Fruit fly (Drosophila melanogaster): ENCODE results near the gene Sry-beta.

The Sry-beta gene

dm6 chr3R:30052455-30053046, 13.0 kb downstream of the Sry-beta start, which contains the start of gene Jasper (continued):
- peak; percentile 79 for TF ChIP-seq CHES-1-like (GFP tag; optimal IDR thresholded peaks at IDR 0.05)
- no peak for TF ChIP-seq CG18619 (GFP tag; optimal IDR thresholded peaks at IDR 0.05)
- peak; percentile 54 for TF ChIP-seq run (tag; optimal IDR thresholded peaks at IDR 0.05)
- no peak for TF ChIP-seq CG32772 (GFP tag; IDR thresholded peaks at IDR 0.05)
- TF ChIP-seq unc-4 (GFP tag; IDR thresholded peaks at IDR 0.05; ENCODE audit: partially characterized antibody), result peak; percentile 46; the same call in 1 of the 2 replicates
- TF ChIP-seq Adf1 (GFP tag; IDR thresholded peaks at IDR 0.05), result peak; percentile 20; the same call in 1 of the 2 replicates
- peak; percentile 52 for TF ChIP-seq Abd-B (GFP tag; optimal IDR thresholded peaks at IDR 0.05)
- TF ChIP-seq CG17829 (tag; optimal IDR thresholded peaks at IDR 0.05), result peak; percentile 52
- TF ChIP-seq Antp (GFP tag; optimal IDR thresholded peaks at IDR 0.05), result peak; percentile 33
- no peak for TF ChIP-seq Oaz (GFP tag; IDR thresholded peaks at IDR 0.05)
- TF ChIP-seq hbn (GFP tag; IDR thresholded peaks at IDR 0.05; ENCODE audit: partially characterized antibody), result no peak
- no peak for TF ChIP-seq org-1 (GFP tag; optimal IDR thresholded peaks at IDR 0.05)
- peak; percentile 21 for TF ChIP-seq CG30020 (tag; optimal IDR thresholded peaks at IDR 0.05)
- TF ChIP-seq Mes4 (GFP tag; optimal IDR thresholded peaks at IDR 0.05), result no peak
- no peak for TF ChIP-seq salm (tag; optimal IDR thresholded peaks at IDR 0.05)
- TF ChIP-seq CG1233 (GFP tag; optimal IDR thresholded peaks at IDR 0.05), result no peak
- no peak for TF ChIP-seq ab (GFP tag; optimal IDR thresholded peaks at IDR 0.05)
- TF ChIP-seq gcm (GFP tag; optimal IDR thresholded peaks at IDR 0.05), result no peak
- TF ChIP-seq mirr (GFP tag; optimal IDR thresholded peaks at IDR 0.05), result no peak
- TF ChIP-seq sd (tag; optimal IDR thresholded peaks at IDR 0.05), result no peak
- TF ChIP-seq CG8359 (GFP tag; optimal IDR thresholded peaks at IDR 0.05; ENCODE audit: borderline replicate concordance), result no peak
- TF ChIP-seq dm (GFP tag; optimal IDR thresholded peaks at IDR 0.05), result peak; percentile 14
- TF ChIP-seq ap (GFP tag; IDR thresholded peaks at IDR 0.05), result no peak
- TF ChIP-seq CG11504 (tag; optimal IDR thresholded peaks at IDR 0.05), result peak; percentile 27
- peak; percentile 43 for TF ChIP-seq nom (GFP tag; optimal IDR thresholded peaks at IDR 0.05)
- TF ChIP-seq CG16863 (GFP tag; optimal IDR thresholded peaks at IDR 0.05), result no peak
- TF ChIP-seq CG32767 (GFP tag; IDR thresholded peaks at IDR 0.05), result no peak
- TF ChIP-seq sim (GFP tag; IDR thresholded peaks at IDR 0.05), result no peak
- TF ChIP-seq klu (GFP tag; IDR thresholded peaks at IDR 0.05), result no peak
- TF ChIP-seq BEAF-32 (GFP tag; optimal IDR thresholded peaks at IDR 0.05), result peak; percentile 62
- no peak for TF ChIP-seq trh (GFP tag; optimal IDR thresholded peaks at IDR 0.05)
- TF ChIP-seq E2f1 (GFP tag; IDR thresholded peaks at IDR 0.05), result no peak
- TF ChIP-seq CG7987 (GFP tag; optimal IDR thresholded peaks at IDR 0.05), result no peak
- peak; percentile 11; the same call in 1 of the 3 replicates for TF ChIP-seq CG34224 (GFP tag; IDR thresholded peaks at IDR 0.05; ENCODE audit: partially characterized antibody)
- TF ChIP-seq CG8290 (GFP tag; optimal IDR thresholded peaks at IDR 0.05), result no peak
- peak in 1 of 2 experiments; percentile 55 for TF ChIP-seq CG8290 (tag; optimal IDR thresholded peaks at IDR 0.05)
- peak; percentile 31 for TF ChIP-seq vfl (GFP tag; optimal IDR thresholded peaks at IDR 0.05)
- peak; percentile 23 for TF ChIP-seq CG15269 (tag; optimal IDR thresholded peaks at IDR 0.05)
- no peak for TF ChIP-seq CG13775 (GFP tag; optimal IDR thresholded peaks at IDR 0.05)
- TF ChIP-seq ci (GFP tag; IDR thresholded peaks at IDR 0.05), result 0 out of 3 replicates have a peak, but pooled peaks have one; percentile 13
- peak; percentile 7 for TF ChIP-seq CG12391 (tag; optimal IDR thresholded peaks at IDR 0.05)
- TF ChIP-seq CG16815 (GFP tag; optimal IDR thresholded peaks at IDR 0.05), result no peak
- no peak for TF ChIP-seq CG14860 (GFP tag; IDR thresholded peaks at IDR 0.05; ENCODE audit: partially characterized antibody)
- no peak for TF ChIP-seq CG3281 (GFP tag; optimal IDR thresholded peaks at IDR 0.05)
- TF ChIP-seq fd102C (GFP tag; optimal IDR thresholded peaks at IDR 0.05), result no peak
- TF ChIP-seq fru (optimal IDR thresholded peaks at IDR 0.05), result no peak
- TF ChIP-seq sisA (GFP tag; IDR thresholded peaks at IDR 0.05), result no peak
- TF ChIP-seq CG9609 (GFP tag; optimal IDR thresholded peaks at IDR 0.05), result no peak
- TF ChIP-seq CG1602 (GFP tag; optimal IDR thresholded peaks at IDR 0.05), result no peak
- no peak for TF ChIP-seq stc (GFP tag; IDR thresholded peaks at IDR 0.05)
- TF ChIP-seq pb (GFP tag; optimal IDR thresholded peaks at IDR 0.05), result no peak

Measured in whole organism, embryonic.